Worm (Caenorhabditis elegans): ENCODE measurements around the gene F47G3.3.

F47G3.3 gene

DNA sequence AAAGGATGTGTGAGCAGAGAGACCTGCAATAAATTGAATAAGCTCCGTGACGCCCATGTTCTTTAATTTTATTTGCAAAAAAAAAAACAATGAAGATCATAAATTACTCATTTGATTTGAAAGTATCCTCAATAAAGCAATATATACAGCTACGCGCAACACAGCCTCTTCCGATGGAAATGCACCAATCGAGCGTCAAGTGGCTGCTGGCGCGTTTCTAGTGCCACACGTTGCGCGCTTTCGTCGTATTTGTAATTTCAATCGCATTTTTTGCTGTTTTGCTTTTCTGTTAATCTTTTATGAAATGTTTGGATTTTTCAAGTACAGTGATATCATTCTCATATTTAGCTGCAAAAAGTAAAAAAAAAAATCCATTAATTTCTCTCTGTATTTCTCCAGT lies 6.4 kb downstream of the F47G3.3 start:
- TF ChIP-seq nhr-237 (tag; optimal IDR thresholded peaks at IDR 0.05) (no peak), nhr-84 (tag; optimal IDR thresholded peaks at IDR 0.05) (no peak), Y116A8C.19 (tag; optimal IDR thresholded peaks at IDR 0.05; ENCODE audit: borderline replicate concordance) (no peak), lir-3 (tag; optimal IDR thresholded peaks at IDR 0.05; ENCODE audit: poor library complexity) (no peak), nhr-90 (tag; optimal IDR thresholded peaks at IDR 0.05; ENCODE audit: poor library complexity) (peak; percentile 73), ceh-8 (GFP tag; optimal IDR thresholded peaks at IDR 0.05) (no peak), tlp-1 (tag; optimal IDR thresholded peaks at IDR 0.05) (no peak), snu-23 (GFP tag; optimal IDR thresholded peaks at IDR 0.05) (peak; percentile 81), tbx-2 (tag; optimal IDR thresholded peaks at IDR 0.05) (peak; percentile 61), ceh-88 (GFP tag; IDR thresholded peaks at IDR 0.05) (no peak), nhr-20 (tag; optimal IDR thresholded peaks at IDR 0.05) (peak; percentile 75), vab-15 (tag; optimal IDR thresholded peaks at IDR 0.05) (no peak), hlh-4 (tag; optimal IDR thresholded peaks at IDR 0.05) (no peak), dpl-1 (GFP tag; optimal IDR thresholded peaks at IDR 0.05) (peak in 2 of 3 experiments; percentile 57 to 63), mep-1 (tag; optimal IDR thresholded peaks at IDR 0.05) (peak; percentile 51), unc-30 (tag; optimal IDR thresholded peaks at IDR 0.05) (no peak), pag-3 (tag; optimal IDR thresholded peaks at IDR 0.05; ENCODE audit: borderline replicate concordance, insufficient read depth) (no peak), egl-27 (tag; optimal IDR thresholded peaks at IDR 0.05) (no peak), fkh-4 (tag; optimal IDR thresholded peaks at IDR 0.05; ENCODE audit: borderline replicate concordance) (no peak), ceh-63 (GFP tag; optimal IDR thresholded peaks at IDR 0.05) (no peak), nhr-71 (tag; optimal IDR thresholded peaks at IDR 0.05) (peak; percentile 83), fos-1 (tag; optimal IDR thresholded peaks at IDR 0.05) (no peak), fkh-8 (tag; optimal IDR thresholded peaks at IDR 0.05) (peak; percentile 26), rnt-1 (tag; optimal IDR thresholded peaks at IDR 0.05) (peak; percentile 83), aha-1 (tag; optimal IDR thresholded peaks at IDR 0.05) (no peak), dsc-1 (tag; optimal IDR thresholded peaks at IDR 0.05) (peak; percentile 57), pax-3 (tag; optimal IDR thresholded peaks at IDR 0.05) (no peak), mdl-1 (tag; optimal IDR thresholded peaks at IDR 0.05) (peak in 1 of 2 experiments; percentile 28), lsy-2 (tag; optimal IDR thresholded peaks at IDR 0.05) (peak; percentile 73 to 74), elt-2 (tag; optimal IDR thresholded peaks at IDR 0.05) (peak; percentile 0), zag-1 (tag; optimal IDR thresholded peaks at IDR 0.05) (no peak), C34B4.2 (tag; optimal IDR thresholded peaks at IDR 0.05) (no peak), ama-1 (optimal IDR thresholded peaks at IDR 0.05) (no peak), sptf-1 (tag; optimal IDR thresholded peaks at IDR 0.05) (no peak), C16A3.4 (tag; optimal IDR thresholded peaks at IDR 0.05) (peak; percentile 63), nhr-12 (tag; optimal IDR thresholded peaks at IDR 0.05) (no peak), ces-1 (GFP tag; optimal IDR thresholded peaks at IDR 0.05) (no peak), nhr-76 (tag; optimal IDR thresholded peaks at IDR 0.05) (peak; percentile 22), ceh-82 (tag; optimal IDR thresholded peaks at IDR 0.05) (peak; percentile 35 to 40 (median 39)), C04F5.9 (tag; optimal IDR thresholded peaks at IDR 0.05) (no peak), skn-1 (tag; optimal IDR thresholded peaks at IDR 0.05) (peak; percentile 72), blmp-1 (tag; optimal IDR thresholded peaks at IDR 0.05) (peak; percentile 32), nhr-28 (tag; optimal IDR thresholded peaks at IDR 0.05) (no peak), sox-4 (tag; optimal IDR thresholded peaks at IDR 0.05) (no peak), unc-130 (tag; optimal IDR thresholded peaks at IDR 0.05) (no peak), nhr-85 (tag) (peak; percentile 78), snpc-4 (tag; optimal IDR thresholded peaks at IDR 0.05) (peak; percentile 58), efl-3 (GFP tag; optimal IDR thresholded peaks at IDR 0.05) (no peak), xbp-1 (tag; optimal IDR thresholded peaks at IDR 0.05) (peak; percentile 60), mef-2 (tag; optimal IDR thresholded peaks at IDR 0.05) (no peak), grh-1 (GFP tag; IDR thresholded peaks at IDR 0.05) (0 out of 2 replicates have a peak, but pooled peaks have one; percentile 5), ztf-11 (tag; optimal IDR thresholded peaks at IDR 0.05) (no peak), nhr-77 (tag; optimal IDR thresholded peaks at IDR 0.05) (no peak), jun-1 (tag; optimal IDR thresholded peaks at IDR 0.05) (no peak)

All from whole organism, L1 larva.